Worm (Caenorhabditis elegans): ENCODE results near the gene C17F4.11.

The C17F4.11 gene

ce11 chrII:3251782-3252181, 14.5 kb downstream of the C17F4.11 start:
- TF ChIP-seq ets-7 (tag; optimal IDR thresholded peaks at IDR 0.05): no peak
- TF ChIP-seq aly-1 (tag; optimal IDR thresholded peaks at IDR 0.05): no peak
- TF ChIP-seq F13C5.2 (tag; optimal IDR thresholded peaks at IDR 0.05): no peak
- TF ChIP-seq ceh-13 (GFP tag; optimal IDR thresholded peaks at IDR 0.05): no peak
- no peak for TF ChIP-seq hmbx-1 (tag; optimal IDR thresholded peaks at IDR 0.05)
- no peak for TF ChIP-seq scrt-1 (GFP tag; IDR thresholded peaks at IDR 0.05)
- no peak for TF ChIP-seq hnd-1 (tag; optimal IDR thresholded peaks at IDR 0.05)
- TF ChIP-seq flt-1 (GFP tag; IDR thresholded peaks at IDR 0.05): no peak
- TF ChIP-seq B0310.2 (tag; optimal IDR thresholded peaks at IDR 0.05): no peak
- no peak for TF ChIP-seq ceh-36 (tag; optimal IDR thresholded peaks at IDR 0.05)
- no peak for TF ChIP-seq tra-4 (tag; optimal IDR thresholded peaks at IDR 0.05)

- no peak for TF ChIP-seq pes-1 (GFP tag; IDR thresholded peaks at IDR 0.05)
- no peak for TF ChIP-seq tbx-11 (GFP tag; IDR thresholded peaks at IDR 0.05)
- TF ChIP-seq ama-1 (optimal IDR thresholded peaks at IDR 0.05): no peak
Observed at ce11 chrII:3259254-3259653, 22.0 kb downstream of the C17F4.11 start, which contains the start of gene gcy-19. Gene gcy-19 (minus strand): TSS chrII:3259354.

DNA sequence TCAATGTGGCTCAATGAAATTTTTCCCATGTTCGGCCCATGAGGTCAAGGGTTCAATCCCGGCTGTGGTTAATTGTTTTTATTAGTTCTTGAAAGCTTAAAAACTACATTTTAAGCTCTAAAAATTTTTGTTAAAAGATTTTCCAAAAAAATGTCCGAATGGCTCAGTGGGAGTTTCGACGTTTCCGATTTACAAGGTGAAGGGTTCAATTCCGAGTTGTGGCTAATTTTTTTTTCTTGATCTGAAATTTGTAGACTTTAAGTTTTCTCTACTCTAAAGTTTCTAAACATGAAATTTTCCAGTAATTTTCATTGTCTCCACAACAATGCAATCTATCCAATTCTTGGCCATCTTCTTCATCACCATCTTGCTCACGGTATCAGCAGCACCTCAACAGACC, 25.2 kb downstream of the C17F4.11 start, which contains the start of gene F02E11.2:
F02E11.2 (plus strand) TSS at position 301 of the 400 bp plus-strand sequence.
- TF ChIP-seq ets-7 (tag; optimal IDR thresholded peaks at IDR 0.05) (no peak), hnd-1 (tag; optimal IDR thresholded peaks at IDR 0.05) (no peak), pes-1 (GFP tag; IDR thresholded peaks at IDR 0.05) (no peak), hmbx-1 (tag; optimal IDR thresholded peaks at IDR 0.05) (no peak), ceh-36 (tag; optimal IDR thresholded peaks at IDR 0.05) (no peak), ama-1 (optimal IDR thresholded peaks at IDR 0.05) (no peak), tbx-11 (GFP tag; IDR thresholded peaks at IDR 0.05) (no peak), sea-1 (GFP tag; conservative IDR thresholded peaks at IDR 0.05) (no peak), flt-1 (GFP tag; IDR thresholded peaks at IDR 0.05) (no peak), tra-4 (tag; optimal IDR thresholded peaks at IDR 0.05) (no peak), ceh-13 (GFP tag; optimal IDR thresholded peaks at IDR 0.05) (no peak), B0310.2 (tag; optimal IDR thresholded peaks at IDR 0.05) (no peak), scrt-1 (GFP tag; IDR thresholded peaks at IDR 0.05) (no peak), F13C5.2 (tag; optimal IDR thresholded peaks at IDR 0.05) (no peak), hmg-4 (GFP tag; optimal IDR thresholded peaks at IDR 0.05) (no peak), tbx-37 (GFP tag; conservative IDR thresholded peaks at IDR 0.05) (no peak), aly-1 (tag; optimal IDR thresholded peaks at IDR 0.05) (no peak)

- TF ChIP-seq B0310.2 (tag; optimal IDR thresholded peaks at IDR 0.05): no peak
- no peak for TF ChIP-seq flt-1 (GFP tag; IDR thresholded peaks at IDR 0.05)
- TF ChIP-seq tbx-37 (GFP tag; conservative IDR thresholded peaks at IDR 0.05): no peak
- TF ChIP-seq tbx-11 (GFP tag; IDR thresholded peaks at IDR 0.05): no peak
- no peak for TF ChIP-seq F13C5.2 (tag; optimal IDR thresholded peaks at IDR 0.05)
- no peak for TF ChIP-seq ets-7 (tag; optimal IDR thresholded peaks at IDR 0.05)
- no peak for TF ChIP-seq tra-4 (tag; optimal IDR thresholded peaks at IDR 0.05)
- TF ChIP-seq ceh-13 (GFP tag; optimal IDR thresholded peaks at IDR 0.05): no peak
- TF ChIP-seq hmbx-1 (tag; optimal IDR thresholded peaks at IDR 0.05): no peak
- no peak for TF ChIP-seq hmg-4 (GFP tag; optimal IDR thresholded peaks at IDR 0.05)
- no peak for TF ChIP-seq sea-1 (GFP tag; conservative IDR thresholded peaks at IDR 0.05)
- TF ChIP-seq ama-1 (optimal IDR thresholded peaks at IDR 0.05): no peak
- no peak for TF ChIP-seq pes-1 (GFP tag; IDR thresholded peaks at IDR 0.05)
Observed at ce11 chrII:3264704-3265103, 27.4 kb downstream of the C17F4.11 start.

DNA sequence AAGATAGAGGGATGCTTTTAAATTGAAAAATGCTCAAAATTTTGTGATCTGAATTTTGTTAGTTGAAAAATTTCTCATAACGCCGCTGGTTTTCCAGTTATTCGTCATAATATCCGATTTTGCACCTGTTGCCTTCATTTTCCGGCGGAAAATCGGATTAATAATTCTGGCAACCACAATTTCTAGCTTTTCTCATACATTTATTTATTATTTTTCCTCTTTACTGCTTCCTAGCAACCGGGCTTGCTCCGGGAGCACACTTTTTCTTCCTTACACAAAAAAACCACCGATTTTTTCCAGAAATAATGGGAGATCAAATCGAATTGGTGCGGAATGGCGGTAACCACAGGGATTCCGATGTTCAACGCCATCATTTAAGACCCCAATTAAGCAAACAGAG, 30.1 kb downstream of the C17F4.11 start, which contains the start of gene F02E11.7:
F02E11.7 (plus strand) TSS at position 301 of the 400 bp plus-strand sequence.
- TF ChIP-seq ets-7 (tag; optimal IDR thresholded peaks at IDR 0.05) (no peak), B0310.2 (tag; optimal IDR thresholded peaks at IDR 0.05) (no peak), ceh-36 (tag; optimal IDR thresholded peaks at IDR 0.05) (no peak), tbx-37 (GFP tag; conservative IDR thresholded peaks at IDR 0.05) (no peak), flt-1 (GFP tag; IDR thresholded peaks at IDR 0.05) (no peak), ceh-13 (GFP tag; optimal IDR thresholded peaks at IDR 0.05) (no peak), tbx-11 (GFP tag; IDR thresholded peaks at IDR 0.05) (no peak)

- TF ChIP-seq pes-1 (GFP tag; IDR thresholded peaks at IDR 0.05): peak; percentile 82
- TF ChIP-seq ceh-13 (GFP tag; optimal IDR thresholded peaks at IDR 0.05): peak; percentile 49
- TF ChIP-seq tbx-11 (GFP tag; IDR thresholded peaks at IDR 0.05): peak; percentile 58
- peak; percentile 60; the same call in 1 of the 2 replicates for TF ChIP-seq flt-1 (GFP tag; IDR thresholded peaks at IDR 0.05)
- no peak for TF ChIP-seq aly-1 (tag; optimal IDR thresholded peaks at IDR 0.05)
- TF ChIP-seq B0310.2 (tag; optimal IDR thresholded peaks at IDR 0.05): no peak
- peak; percentile 1 for TF ChIP-seq hnd-1 (tag; optimal IDR thresholded peaks at IDR 0.05)
- TF ChIP-seq scrt-1 (GFP tag; IDR thresholded peaks at IDR 0.05): 0 out of 2 replicates have a peak, but pooled peaks have one; percentile 19
- TF ChIP-seq ets-7 (tag; optimal IDR thresholded peaks at IDR 0.05): no peak
Observed at ce11 chrII:3267815-3268214, 30.5 kb downstream of the C17F4.11 start.

- TF ChIP-seq tbx-11 (GFP tag; IDR thresholded peaks at IDR 0.05) (no peak), scrt-1 (GFP tag; IDR thresholded peaks at IDR 0.05) (no peak), ets-7 (tag; optimal IDR thresholded peaks at IDR 0.05) (no peak), sea-1 (GFP tag; conservative IDR thresholded peaks at IDR 0.05) (no peak), ceh-36 (tag; optimal IDR thresholded peaks at IDR 0.05) (no peak), tra-4 (tag; optimal IDR thresholded peaks at IDR 0.05) (no peak), ama-1 (optimal IDR thresholded peaks at IDR 0.05) (no peak), hmg-4 (GFP tag; optimal IDR thresholded peaks at IDR 0.05) (no peak), tbx-37 (GFP tag; conservative IDR thresholded peaks at IDR 0.05) (no peak)
Observed at ce11 chrII:3270598-3270997, 33.3 kb downstream of the C17F4.11 start.

ce11 chrII:3274923-3275322, 37.7 kb downstream of the C17F4.11 start, which contains the start of gene F02E11.3:
Gene F02E11.3 (minus strand): TSS chrII:3275023.
- TF ChIP-seq scrt-1 (GFP tag; IDR thresholded peaks at IDR 0.05) (no peak), tbx-37 (GFP tag; conservative IDR thresholded peaks at IDR 0.05) (no peak), sea-1 (GFP tag; conservative IDR thresholded peaks at IDR 0.05) (no peak), flt-1 (GFP tag; IDR thresholded peaks at IDR 0.05) (no peak), ets-7 (tag; optimal IDR thresholded peaks at IDR 0.05) (no peak), tbx-11 (GFP tag; IDR thresholded peaks at IDR 0.05) (no peak), hnd-1 (tag; optimal IDR thresholded peaks at IDR 0.05) (no peak), hmbx-1 (tag; optimal IDR thresholded peaks at IDR 0.05) (no peak), ceh-13 (GFP tag; optimal IDR thresholded peaks at IDR 0.05) (no peak), aly-1 (tag; optimal IDR thresholded peaks at IDR 0.05) (no peak), F13C5.2 (tag; optimal IDR thresholded peaks at IDR 0.05) (no peak), ama-1 (optimal IDR thresholded peaks at IDR 0.05) (no peak), ceh-36 (tag; optimal IDR thresholded peaks at IDR 0.05) (no peak), tra-4 (tag; optimal IDR thresholded peaks at IDR 0.05) (no peak), B0310.2 (tag; optimal IDR thresholded peaks at IDR 0.05) (no peak)
